Worm (Caenorhabditis elegans): Measurements from ENCODE around the gene acp-6.

DNA sequence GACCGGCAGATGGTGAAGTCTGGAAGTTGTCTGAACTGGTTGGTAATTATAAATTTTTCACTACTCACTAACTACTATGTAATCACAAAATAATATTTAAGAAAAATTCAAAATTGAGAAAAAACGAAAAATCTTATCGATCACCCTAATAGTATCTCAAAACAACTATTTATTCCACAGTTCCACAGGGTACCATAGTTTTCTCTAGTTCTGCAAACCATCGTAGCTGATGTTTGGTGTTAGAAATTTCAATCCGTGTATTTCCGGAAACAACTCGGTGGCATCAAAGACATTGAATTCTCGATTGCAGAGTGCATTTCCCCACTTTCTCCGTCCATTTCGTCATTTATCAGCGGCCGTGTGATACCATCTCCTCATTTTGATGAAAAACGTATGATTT, 15.7 kb upstream of the acp-6 start, which contains the start of gene Y73B6BL.31:
- TF ChIP-seq daf-12 (tag; optimal IDR thresholded peaks at IDR 0.05) = no peak
- no peak for TF ChIP-seq R02D3.7 (tag; optimal IDR thresholded peaks at IDR 0.05)
- TF ChIP-seq sdz-12 (GFP tag; optimal IDR thresholded peaks at IDR 0.05) = no peak
- no peak for TF ChIP-seq tag-97 (GFP tag; IDR thresholded peaks at IDR 0.05)
- no peak for TF ChIP-seq fos-1 (tag; optimal IDR thresholded peaks at IDR 0.05)
- TF ChIP-seq aly-2 (tag; optimal IDR thresholded peaks at IDR 0.05) = no peak
- no peak for TF ChIP-seq attf-4 (tag; optimal IDR thresholded peaks at IDR 0.05)
- no peak for TF ChIP-seq nhr-76 (tag; optimal IDR thresholded peaks at IDR 0.05)
- no peak for TF ChIP-seq unc-39 (tag; optimal IDR thresholded peaks at IDR 0.05)
- no peak for TF ChIP-seq duxl-1 (tag; optimal IDR thresholded peaks at IDR 0.05; ENCODE audit: poor library complexity)
- no peak for TF ChIP-seq zip-2 (tag; optimal IDR thresholded peaks at IDR 0.05)
- no peak for TF ChIP-seq lin-13 (GFP tag; optimal IDR thresholded peaks at IDR 0.05)
- TF ChIP-seq D1046.2 (GFP tag; IDR thresholded peaks at IDR 0.05) = no peak
